Fruit fly (Drosophila melanogaster): ENCODE results near the gene CG31446.

CG31446 gene

DNA sequence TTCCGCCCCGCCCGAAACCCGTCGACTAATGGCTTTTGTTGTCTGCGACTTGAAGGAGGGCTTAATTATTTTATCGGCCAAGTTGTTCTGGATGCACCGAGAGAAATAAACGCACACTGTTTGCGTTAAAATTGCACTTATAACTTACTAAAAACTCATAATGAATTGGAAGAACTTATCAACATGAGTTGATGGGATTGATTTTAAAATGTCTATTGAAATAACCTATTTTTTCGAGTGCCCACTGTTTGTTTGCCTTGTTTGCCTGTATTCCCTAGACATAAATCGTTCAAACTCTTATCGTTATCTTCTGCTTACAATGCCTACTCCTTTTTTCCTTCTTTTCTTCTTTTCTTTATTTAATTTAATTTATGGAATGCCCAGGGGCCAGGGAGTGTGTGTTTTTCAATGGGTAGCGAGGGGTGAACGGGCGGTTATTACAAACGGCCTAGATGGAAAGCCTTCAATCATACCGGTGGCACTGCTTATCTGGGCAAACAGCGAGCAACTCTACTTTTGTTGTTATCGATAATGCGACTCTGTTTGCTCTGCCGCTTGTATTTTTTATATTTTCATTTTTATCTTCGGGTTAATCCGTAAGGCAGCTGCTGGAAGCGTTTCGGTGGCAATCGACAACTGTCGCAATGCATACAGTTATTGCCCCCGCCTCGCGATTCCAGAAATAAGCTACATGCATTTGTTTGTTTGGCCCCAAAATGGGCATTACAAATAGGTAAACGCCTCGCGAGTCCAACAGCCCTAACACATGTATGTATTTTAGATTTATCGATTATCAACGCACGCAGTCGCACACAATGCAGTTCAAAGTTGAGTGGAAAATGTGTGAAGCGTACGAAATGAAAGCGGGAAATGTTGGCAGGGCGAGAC, 16.5 kb upstream of the CG31446 start (continued):
- TF ChIP-seq gro (GFP tag; optimal IDR thresholded peaks at IDR 0.05) (no peak), odd (GFP tag; optimal IDR thresholded peaks at IDR 0.05) (peak; percentile 46), CG9609 (GFP tag; optimal IDR thresholded peaks at IDR 0.05) (peak; percentile 21), zfh1 (GFP tag; IDR thresholded peaks at IDR 0.05) (peak; percentile 74), CG10267 (tag; optimal IDR thresholded peaks at IDR 0.05) (peak; percentile 25), Dll (GFP tag; IDR thresholded peaks at IDR 0.05; ENCODE audit: partially characterized antibody) (no peak), hkb (optimal IDR thresholded peaks at IDR 0.05) (no peak), hkb (GFP tag; IDR thresholded peaks at IDR 0.05) (peak; percentile 40; the same call in 1 of the 2 replicates), Jarid2 (GFP tag; optimal IDR thresholded peaks at IDR 0.05) (no peak), zen2 (GFP tag; IDR thresholded peaks at IDR 0.05; ENCODE audit: partially characterized antibody) (no peak), Oaz (GFP tag; IDR thresholded peaks at IDR 0.05) (no peak), tx (GFP tag; optimal IDR thresholded peaks at IDR 0.05) (no peak), Myb (GFP tag; optimal IDR thresholded peaks at IDR 0.05) (peak; percentile 23), BtbVII (GFP tag; optimal IDR thresholded peaks at IDR 0.05) (no peak), mld (GFP tag; IDR thresholded peaks at IDR 0.05; ENCODE audit: partially characterized antibody) (no peak), kay (GFP tag; optimal IDR thresholded peaks at IDR 0.05) (no peak), CG6765 (GFP tag; optimal IDR thresholded peaks at IDR 0.05) (no peak), Dip3 (GFP tag; optimal IDR thresholded peaks at IDR 0.05) (no peak), CG15073 (GFP tag; optimal IDR thresholded peaks at IDR 0.05) (no peak), cg (GFP tag; optimal IDR thresholded peaks at IDR 0.05) (no peak), Dref (GFP tag; IDR thresholded peaks at IDR 0.05) (no peak), CG4360 (GFP tag; IDR thresholded peaks at IDR 0.05) (no peak; the same call in 1 of the 2 replicates), Xbp1 (GFP tag; optimal IDR thresholded peaks at IDR 0.05) (peak; percentile 55), ro (GFP tag; IDR thresholded peaks at IDR 0.05) (no peak), toy (GFP tag; IDR thresholded peaks at IDR 0.05) (no peak), CG12299 (tag; optimal IDR thresholded peaks at IDR 0.05) (no peak), CG8478 (optimal IDR thresholded peaks at IDR 0.05) (no peak), Hmx (GFP tag; optimal IDR thresholded peaks at IDR 0.05) (peak; percentile 5), Doc3 (GFP tag; IDR thresholded peaks at IDR 0.05; ENCODE audit: partially characterized antibody) (no peak), CG3838 (GFP tag; optimal IDR thresholded peaks at IDR 0.05) (peak; percentile 46), CG11085 (GFP tag; IDR thresholded peaks at IDR 0.05) (no peak), disco-r (GFP tag; optimal IDR thresholded peaks at IDR 0.05) (no peak)

DNA sequence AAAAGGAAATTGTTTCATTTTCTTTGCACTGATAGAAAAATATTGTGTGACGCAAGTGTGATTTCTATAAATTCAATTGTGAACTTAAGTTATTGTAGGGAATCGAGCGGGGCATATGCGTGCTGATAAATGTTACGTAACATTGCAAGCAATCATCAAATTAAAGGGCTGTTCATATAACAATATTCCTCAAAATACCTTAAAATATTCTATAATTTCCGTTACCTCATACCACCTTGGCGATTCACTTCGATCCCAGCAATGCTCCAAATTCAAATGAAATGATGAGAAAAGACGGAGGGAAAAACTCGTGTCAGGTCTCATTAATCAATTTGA, 15.8 kb upstream of the CG31446 start:
- TF ChIP-seq Sox102F (GFP tag; optimal IDR thresholded peaks at IDR 0.05) (peak; percentile 9), CG10274 (GFP tag; optimal IDR thresholded peaks at IDR 0.05) (peak; percentile 4), eve (GFP tag; optimal IDR thresholded peaks at IDR 0.05) (peak in 1 of 2 experiments; percentile 75), sisA (GFP tag; IDR thresholded peaks at IDR 0.05) (no peak), lov (optimal IDR thresholded peaks at IDR 0.05) (no peak), lov (GFP tag; IDR thresholded peaks at IDR 0.05) (0 out of 3 replicates have a peak, but pooled peaks have one; percentile 25), Hand (GFP tag; optimal IDR thresholded peaks at IDR 0.05) (no peak), Deaf1 (tag; optimal IDR thresholded peaks at IDR 0.05) (no peak), lmd (GFP tag; IDR thresholded peaks at IDR 0.05) (0 out of 2 replicates have a peak, but pooled peaks have one; percentile 13), Ravus (GFP tag; IDR thresholded peaks at IDR 0.05) (no peak), hbn (GFP tag; IDR thresholded peaks at IDR 0.05; ENCODE audit: partially characterized antibody) (no peak), mirr (GFP tag; optimal IDR thresholded peaks at IDR 0.05) (no peak), Pdp1 (GFP tag; optimal IDR thresholded peaks at IDR 0.05) (peak in 1 of 2 experiments; percentile 97)

All from whole organism, embryonic.